Fruit fly (Drosophila melanogaster) whole organism, embryonic: Measurements from ENCODE around the gene CG14118.

Source experiments
- Atf6 ChIP-seq: fragments of 200-800 bp; sonication (Bioruptor generic); IDR thresholded peaks from 2 replicates; pipeline ENCODE4 v1.3.6; 2022; ENCODE audit warnings: missing biosample characterization, missing genetic modification characterization
- CG10366 ChIP-seq: fragments of 200-800 bp; sonication (Bioruptor generic); IDR thresholded peaks from 2 replicates; pipeline ENCODE4 v1.3.6; 2022; ENCODE audit warnings: missing biosample characterization, missing genetic modification characterization
- CG10565 ChIP-seq: fragments of 200-800 bp; sonication (Bioruptor generic); optimal IDR thresholded peaks from 3 replicates; lab custom pipeline; 2016; ENCODE audit warnings: missing biosample characterization, mild to moderate bottlenecking, missing genetic modification characterization
- CG10654 ChIP-seq: fragments of 200-800 bp; sonication (Bioruptor generic); optimal IDR thresholded peaks from 2 replicates; lab custom pipeline; 2016; ENCODE audit warnings: missing biosample characterization, missing genetic modification characterization
- CG14441 ChIP-seq: fragments of 200-800 bp; sonication (Bioruptor generic); IDR thresholded peaks from 2 replicates; pipeline ENCODE4 v1.3.6; 2022; ENCODE audit warnings: missing biosample characterization, missing genetic modification characterization
- CG14965 ChIP-seq: fragments of 200-800 bp; sonication (Bioruptor generic); optimal IDR thresholded peaks from 2 replicates; lab custom pipeline; 2016; ENCODE audit warnings: missing biosample characterization, missing genetic modification characterization, borderline replicate concordance
- CG15011 ChIP-seq: fragments of 200-800 bp; sonication (Bioruptor generic); optimal IDR thresholded peaks from 3 replicates; lab custom pipeline; 2018; ENCODE audit warnings: missing biosample characterization, mild to moderate bottlenecking, missing genetic modification characterization
- CG15269 ChIP-seq: fragments of 200-800 bp; sonication (Bioruptor generic); optimal IDR thresholded peaks from 2 replicates; lab custom pipeline; 2018; ENCODE audit warnings: missing biosample characterization, mild to moderate bottlenecking, missing genetic modification characterization, moderate library complexity
- CG16813 ChIP-seq: fragments of 200-800 bp; sonication (Bioruptor generic); IDR thresholded peaks from 3 replicates; pipeline ENCODE4 v1.3.6; 2022; ENCODE audit warnings: missing biosample characterization, missing genetic modification characterization; ENCODE audit not compliant: partially characterized antibody
- CG17186 ChIP-seq: fragments of 200-800 bp; sonication (Bioruptor generic); optimal IDR thresholded peaks from 3 replicates; lab custom pipeline; 2017; ENCODE audit warnings: missing biosample characterization, missing genetic modification reagents, missing genetic modification characterization
- CG2889 ChIP-seq: fragments of 200-800 bp; sonication (Bioruptor generic); IDR thresholded peaks from 3 replicates; pipeline ENCODE4 v1.3.6; 2022; ENCODE audit warnings: missing biosample characterization, missing genetic modification characterization
- CG31388 ChIP-seq: fragments of 200-800 bp; sonication (Bioruptor generic); optimal IDR thresholded peaks from 2 replicates; lab custom pipeline; 2016; ENCODE audit warnings: missing biosample characterization, missing genetic modification characterization
- CG31441 ChIP-seq: fragments of 200-800 bp; sonication (Bioruptor generic); IDR thresholded peaks from 2 replicates; pipeline ENCODE4 v1.3.6; 2022; ENCODE audit warnings: missing biosample characterization, missing genetic modification characterization
- CG32772 ChIP-seq: fragments of 200-800 bp; sonication (Bioruptor generic); IDR thresholded peaks from 2 replicates; pipeline ENCODE4 v1.3.6; 2022; ENCODE audit warnings: missing biosample characterization, missing genetic modification characterization
- CG6254 ChIP-seq: fragments of 200-800 bp; sonication (Bioruptor generic); optimal IDR thresholded peaks from 3 replicates; lab custom pipeline; 2017; ENCODE audit warnings: mild to moderate bottlenecking, missing biosample characterization, missing genetic modification reagents, missing genetic modification characterization
- CG6272 ChIP-seq: fragments of 200-800 bp; sonication (Bioruptor generic); IDR thresholded peaks from 2 replicates; pipeline ENCODE4 v1.3.6; 2022; ENCODE audit warnings: missing biosample characterization, missing genetic modification characterization
- CG7271 ChIP-seq: fragments of 200-800 bp; sonication (Bioruptor generic); optimal IDR thresholded peaks from 2 replicates; lab custom pipeline; 2018; ENCODE audit warnings: missing biosample characterization, mild to moderate bottlenecking, missing genetic modification characterization, moderate library complexity
- CG7928 ChIP-seq: fragments of 200-800 bp; sonication (Bioruptor generic); optimal IDR thresholded peaks from 2 replicates; lab custom pipeline; 2017; ENCODE audit warnings: missing biosample characterization, mild to moderate bottlenecking, missing genetic modification characterization
- CG8089 ChIP-seq: fragments of 200-800 bp; sonication (Bioruptor generic); optimal IDR thresholded peaks from 3 replicates; lab custom pipeline; 2016; ENCODE audit warnings: missing biosample characterization, missing genetic modification characterization
- Dbx ChIP-seq: fragments of 200-800 bp; sonication (Bioruptor generic); IDR thresholded peaks from 3 replicates; pipeline ENCODE4 v1.3.6; 2022; ENCODE audit warnings: missing biosample characterization, missing genetic modification characterization
- Ets97D ChIP-seq: fragments of 200-800 bp; sonication (Bioruptor generic); optimal IDR thresholded peaks from 3 replicates; lab custom pipeline; 2016; ENCODE audit warnings: missing biosample characterization, missing genetic modification characterization
- HLH4C ChIP-seq: fragments of 200-800 bp; sonication (Bioruptor generic); IDR thresholded peaks from 3 replicates; pipeline ENCODE4 v1.3.6; 2022; ENCODE audit warnings: missing biosample characterization, missing genetic modification characterization; ENCODE audit not compliant: partially characterized antibody
- MBD-R2 ChIP-seq: fragments of 200-800 bp; sonication (Bioruptor generic); IDR thresholded peaks from 2 replicates; pipeline ENCODE4 v1.3.6; 2022; ENCODE audit warnings: missing biosample characterization, missing genetic modification characterization
- NFAT ChIP-seq: fragments of 200-800 bp; sonication (Bioruptor generic); IDR thresholded peaks from 2 replicates; pipeline ENCODE4 v1.3.6; 2022; ENCODE audit warnings: missing biosample characterization, missing genetic modification characterization
- NK7.1 ChIP-seq: fragments of 200-800 bp; sonication (Bioruptor generic); optimal IDR thresholded peaks from 3 replicates; lab custom pipeline; 2016; ENCODE audit warnings: missing biosample characterization, missing genetic modification characterization
- Oaz ChIP-seq: fragments of 200-800 bp; sonication (Bioruptor generic); IDR thresholded peaks from 2 replicates; pipeline ENCODE4 v1.3.6; 2022; ENCODE audit warnings: missing biosample characterization, missing genetic modification characterization
- PHDP ChIP-seq: fragments of 200-800 bp; sonication (Bioruptor generic); optimal IDR thresholded peaks from 3 replicates; lab custom pipeline; 2018; ENCODE audit warnings: missing biosample characterization, mild to moderate bottlenecking, missing genetic modification characterization, moderate library complexity
- Sox100B ChIP-seq: fragments of 200-800 bp; sonication (Bioruptor generic); optimal IDR thresholded peaks from 3 replicates; lab custom pipeline; 2018; ENCODE audit warnings: missing biosample characterization, mild to moderate bottlenecking, missing genetic modification characterization
- Spps ChIP-seq: fragments of 200-800 bp; sonication (Bioruptor generic); optimal IDR thresholded peaks from 2 replicates; lab custom pipeline; 2018; ENCODE audit warnings: missing biosample characterization, mild to moderate bottlenecking, missing genetic modification characterization
- Sry-δ ChIP-seq: fragments of 200-800 bp; sonication (Bioruptor generic); optimal IDR thresholded peaks from 2 replicates; lab custom pipeline; 2016; ENCODE audit warnings: missing biosample characterization, missing genetic modification characterization
- Trl ChIP-seq, 3 experiments: fragments of >200 bp in 2 of 3; fragments of 200-800 bp in 1 of 3; sonication (Bioruptor generic) in 1 of 3; optimal IDR thresholded peaks; 2 replicates in 1 of 3; 3 replicates in 2 of 3; lab custom pipeline; 2016 to 2017; ENCODE audit warnings: missing biosample characterization in 1 of 3, missing genetic modification characterization in 1 of 3
- Xrp1 ChIP-seq: fragments of 200-800 bp; sonication (Bioruptor generic); IDR thresholded peaks from 2 replicates; pipeline ENCODE4 v1.3.6; 2022; ENCODE audit warnings: missing biosample characterization, missing genetic modification characterization
- aop ChIP-seq: fragments of 200-800 bp; sonication (Bioruptor generic); IDR thresholded peaks from 2 replicates; pipeline ENCODE4 v1.3.6; 2022; ENCODE audit warnings: missing biosample characterization, missing genetic modification characterization
- bbx ChIP-seq: fragments of 200-800 bp; sonication (Bioruptor generic); IDR thresholded peaks from 2 replicates; pipeline ENCODE4 v1.3.6; 2022; ENCODE audit warnings: missing biosample characterization, missing genetic modification characterization; ENCODE audit not compliant: partially characterized antibody
- dimm ChIP-seq: fragments of 200-800 bp; sonication (Bioruptor generic); IDR thresholded peaks from 2 replicates; pipeline ENCODE4 v1.3.6; 2022; ENCODE audit warnings: missing biosample characterization, missing genetic modification characterization
- esg ChIP-seq: fragments of 200-800 bp; sonication (Bioruptor generic); conservative IDR thresholded peaks from 2 replicates; pipeline ENCODE4 v1.3.6; 2022; ENCODE audit warnings: missing biosample characterization, missing genetic modification characterization
- ewg ChIP-seq: fragments of 200-800 bp; sonication (Bioruptor generic); optimal IDR thresholded peaks from 3 replicates; lab custom pipeline; 2017; ENCODE audit warnings: mild to moderate bottlenecking, missing biosample characterization, missing genetic modification reagents, missing genetic modification characterization
- gcm2 ChIP-seq: fragments of 200-800 bp; sonication (Bioruptor generic); optimal IDR thresholded peaks from 2 replicates; lab custom pipeline; 2016; ENCODE audit warnings: missing biosample characterization, missing genetic modification characterization
- grn ChIP-seq: fragments of 200-800 bp; sonication (Bioruptor generic); optimal IDR thresholded peaks from 3 replicates; lab custom pipeline; 2017; ENCODE audit warnings: missing biosample characterization, missing genetic modification characterization
- hkb ChIP-seq, 2 experiments: fragments of 200-800 bp in 1 of 2; fragments of >200 bp in 1 of 2; sonication (Bioruptor generic) in 1 of 2; IDR thresholded peaks in 1 of 2; optimal IDR thresholded peaks in 1 of 2; 2 replicates each; pipeline versions ENCODE4 v1.3.6 to Lab custom; 2017 to 2022; ENCODE audit warnings: missing biosample characterization in 1 of 2, missing genetic modification characterization in 1 of 2
- lov ChIP-seq, 2 experiments: fragments of 200-800 bp in 1 of 2; fragments of >200 bp in 1 of 2; sonication (Bioruptor generic) in 1 of 2; IDR thresholded peaks in 1 of 2; optimal IDR thresholded peaks in 1 of 2; 2 replicates in 1 of 2; 3 replicates in 1 of 2; pipeline versions ENCODE4 v1.3.6 to Lab custom; 2017 to 2022; ENCODE audit warnings: missing biosample characterization in 1 of 2, missing genetic modification characterization in 1 of 2
- luna ChIP-seq: fragments of 200-800 bp; sonication (Bioruptor generic); optimal IDR thresholded peaks from 2 replicates; lab custom pipeline; 2016; ENCODE audit warnings: missing biosample characterization, missing genetic modification characterization
- psq ChIP-seq: fragments of 200-800 bp; sonication (Bioruptor generic); optimal IDR thresholded peaks from 2 replicates; lab custom pipeline; 2017; ENCODE audit warnings: missing biosample characterization, missing genetic modification characterization
- run ChIP-seq: fragments of 200-800 bp; sonication (Bioruptor generic); optimal IDR thresholded peaks from 3 replicates; lab custom pipeline; 2018; ENCODE audit warnings: missing biosample characterization, mild to moderate bottlenecking, missing genetic modification characterization
- stc ChIP-seq: fragments of 200-800 bp; sonication (Bioruptor generic); IDR thresholded peaks from 2 replicates; pipeline ENCODE4 v1.3.6; 2022; ENCODE audit warnings: missing biosample characterization, missing genetic modification characterization
- unpg ChIP-seq: fragments of 200-800 bp; sonication (Bioruptor generic); optimal IDR thresholded peaks from 3 replicates; lab custom pipeline; 2018; ENCODE audit warnings: missing biosample characterization, mild to moderate bottlenecking, missing genetic modification characterization, moderate library complexity
- usp ChIP-seq: fragments of >200 bp; optimal IDR thresholded peaks from 2 replicates; lab custom pipeline; 2017; ENCODE audit warnings: missing biosample characterization, missing genetic modification characterization
- vvl ChIP-seq: fragments of 200-800 bp; sonication (Bioruptor generic); IDR thresholded peaks from 2 replicates; pipeline ENCODE4 v1.3.6; 2022; ENCODE audit warnings: missing biosample characterization, missing genetic modification characterization
- z ChIP-seq: fragments of 200-800 bp; sonication (Bioruptor generic); IDR thresholded peaks from 3 replicates; pipeline ENCODE4 v1.3.6; 2022; ENCODE audit warnings: missing biosample characterization, missing genetic modification characterization

The CG14118 gene

DNA sequence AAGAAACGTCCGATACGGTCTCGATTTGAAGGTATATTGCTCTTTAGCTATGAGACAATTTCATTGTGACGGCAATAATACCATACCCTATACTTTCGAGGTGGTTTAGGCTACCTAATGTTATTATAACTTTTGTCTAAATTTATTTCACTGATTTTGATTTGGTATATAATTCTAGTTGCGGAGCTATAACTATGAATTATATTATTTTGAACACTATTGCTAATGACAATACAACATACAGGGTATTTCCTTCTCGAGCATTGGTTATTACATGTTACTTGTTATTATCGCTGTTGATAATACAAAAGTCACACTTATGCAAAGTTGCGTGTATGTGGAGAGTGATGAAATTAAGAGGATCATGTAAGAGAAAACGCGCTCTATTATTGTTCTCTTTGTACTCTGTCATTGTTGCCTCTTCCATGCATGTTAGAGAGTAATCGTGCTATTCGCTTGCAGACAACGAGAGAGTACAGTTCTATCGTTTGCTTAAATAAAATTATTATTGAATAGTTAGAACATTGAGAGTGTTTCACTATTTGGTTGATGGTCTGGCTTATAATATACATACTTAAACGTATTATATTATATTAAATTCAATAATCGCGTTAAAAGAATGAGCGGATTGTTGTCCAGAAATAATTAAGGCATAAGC, 21.3 kb downstream of the CG14118 start, which contains the start of gene CG32115 (continued):
- peak; percentile 66 for TF ChIP-seq aop
- TF ChIP-seq Sox100B (GFP tag; lab: Kevin White, UChicago) = peak; percentile 86
- peak; percentile 95 for TF ChIP-seq Xrp1 (GFP tag; lab: Robert Waterston, UW)
- peak; percentile 98 for TF ChIP-seq PHDP (tag; lab: Kevin White, UChicago)
- peak; percentile 63 for TF ChIP-seq grn (GFP tag; lab: Kevin White, UChicago)
- peak; percentile 55 to 82 for TF ChIP-seq Trl (optimal IDR thresholded peaks at IDR 0.05; lab: Kevin White, UChicago)
- peak; percentile 74 for TF ChIP-seq Trl (GFP tag; optimal IDR thresholded peaks at IDR 0.05; lab: Kevin White, UChicago)
- no peak for TF ChIP-seq hkb (optimal IDR thresholded peaks at IDR 0.05; lab: Kevin White, UChicago)
- no peak; the same call in 1 of the 2 replicates for TF ChIP-seq hkb (GFP tag; IDR thresholded peaks at IDR 0.05; lab: Robert Waterston, UW)
- peak; percentile 62 for TF ChIP-seq CG7271 (tag; lab: Kevin White, UChicago)
- TF ChIP-seq bbx = no peak
- TF ChIP-seq NK7.1 (GFP tag; lab: Kevin White, UChicago) = peak; percentile 82
- TF ChIP-seq CG6254 (GFP tag; lab: Kevin White, UChicago) = peak; percentile 70
- TF ChIP-seq Atf6 (GFP tag; lab: Robert Waterston, UW) = peak; percentile 97
- TF ChIP-seq CG10565 (GFP tag; lab: Kevin White, UChicago) = peak; percentile 15
- peak; percentile 79 for TF ChIP-seq gcm2 (GFP tag; lab: Kevin White, UChicago)
- peak; percentile 82 for TF ChIP-seq CG8089 (GFP tag; lab: Kevin White, UChicago)
- peak; percentile 92 for TF ChIP-seq CG10654 (GFP tag; lab: Kevin White, UChicago)
- TF ChIP-seq lov (optimal IDR thresholded peaks at IDR 0.05; lab: Kevin White, UChicago) = no peak
- peak; percentile 90 for TF ChIP-seq lov (GFP tag; IDR thresholded peaks at IDR 0.05; lab: Robert Waterston, UW)
- TF ChIP-seq dimm (GFP tag; lab: Robert Waterston, UW) = peak; percentile 73
- TF ChIP-seq CG15011 (GFP tag; lab: Kevin White, UChicago) = peak; percentile 88
- TF ChIP-seq CG31441 (GFP tag; lab: Robert Waterston, UW) = peak; percentile 92
- peak; percentile 96 for TF ChIP-seq CG14441 (GFP tag; lab: Robert Waterston, UW)
- no peak for TF ChIP-seq z (GFP tag; lab: Robert Waterston, UW)
- no peak for TF ChIP-seq HLH4C (GFP tag; lab: Robert Waterston, UW)
- TF ChIP-seq CG17186 (GFP tag; lab: Kevin White, UChicago) = peak; percentile 36
- peak; percentile 91 for TF ChIP-seq esg (GFP tag; lab: Robert Waterston, UW)
- TF ChIP-seq ewg (GFP tag; lab: Kevin White, UChicago) = peak; percentile 84
- TF ChIP-seq CG16813 (GFP tag; lab: Robert Waterston, UW) = no peak
- peak; percentile 96 for TF ChIP-seq unpg (GFP tag; lab: Kevin White, UChicago)
- TF ChIP-seq vvl (GFP tag; lab: Robert Waterston, UW) = peak; percentile 98; the same call in 1 of the 2 replicates
- peak; percentile 95 for TF ChIP-seq CG10366 (GFP tag; lab: Robert Waterston, UW)
- TF ChIP-seq CG2889 (GFP tag; lab: Robert Waterston, UW) = peak; percentile 93
- peak; percentile 93; the same call in 1 of the 2 replicates for TF ChIP-seq stc (GFP tag; lab: Robert Waterston, UW)
- peak; percentile 68 for TF ChIP-seq Ets97D (GFP tag; lab: Kevin White, UChicago)
- TF ChIP-seq Spps (tag; lab: Kevin White, UChicago) = peak; percentile 63
- peak; percentile 91 for TF ChIP-seq luna (GFP tag; lab: Kevin White, UChicago)
- peak; percentile 54 for TF ChIP-seq CG14965 (GFP tag; lab: Kevin White, UChicago)
- TF ChIP-seq CG15269 (tag; lab: Kevin White, UChicago) = peak; percentile 96
- peak; percentile 93 for TF ChIP-seq CG32772
- TF ChIP-seq usp = no peak
- peak; percentile 95 for TF ChIP-seq NFAT
- TF ChIP-seq Oaz (GFP tag; lab: Robert Waterston, UW) = peak; percentile 88
- peak; percentile 96 for TF ChIP-seq MBD-R2 (GFP tag; lab: Robert Waterston, UW)
- peak; percentile 62 for TF ChIP-seq psq (GFP tag; lab: Kevin White, UChicago)
- TF ChIP-seq CG7928 (GFP tag; lab: Kevin White, UChicago) = peak; percentile 72
- peak; percentile 71 for TF ChIP-seq CG31388
- peak; percentile 97 for TF ChIP-seq Dbx (GFP tag; lab: Robert Waterston, UW)
- TF ChIP-seq Sry-δ (GFP tag; lab: Kevin White, UChicago) = peak; percentile 53
- peak; percentile 93 for TF ChIP-seq CG6272 (GFP tag; lab: Robert Waterston, UW)
- TF ChIP-seq run (tag; lab: Kevin White, UChicago) = peak; percentile 81
